Worm (Caenorhabditis elegans) whole organism, L4 larva: ENCODE measurements around the gene C07A9.10.

ENCODE experiments used
- F26F4.8 ChIP-seq: fragments of 200-800 bp; sonication (Bioruptor generic); conservative IDR thresholded peaks from 2 replicates; pipeline ENCODE4 v1.3.6; 2022; ENCODE audit warnings: missing genetic modification characterization, missing compliant biosample characterization
- F44E2.7 ChIP-seq: fragments of 200-800 bp; sonication (Bioruptor generic); IDR thresholded peaks from 2 replicates; pipeline ENCODE4 v2.1.2; 2022; ENCODE audit warnings: missing genetic modification characterization, missing compliant biosample characterization
- R02D3.7 ChIP-seq: fragments of 150-350 bp; sonication (generic microtip); optimal IDR thresholded peaks from 3 replicates; lab custom pipeline; 2014; ENCODE audit warnings: missing biosample characterization, missing genetic modification characterization
- Y48G9A.11 ChIP-seq: fragments of 200-800 bp; sonication (Bioruptor generic); IDR thresholded peaks from 2 replicates; pipeline ENCODE4 v1.3.6; 2022; ENCODE audit warnings: missing genetic modification reagents, missing genetic modification characterization, missing compliant biosample characterization
- ZK546.5 ChIP-seq, 2 experiments: sonication (generic microtip); optimal IDR thresholded peaks; 2 replicates each; lab custom pipeline; 2017; ENCODE audit warnings: missing biosample characterization in 2 of 2, missing genetic modification characterization in 2 of 2
- ceh-44 ChIP-seq: fragments of 200-800 bp; sonication (Bioruptor generic); IDR thresholded peaks from 2 replicates; pipeline ENCODE4 v1.3.6; 2022; ENCODE audit warnings: missing genetic modification reagents, missing genetic modification characterization, missing compliant biosample characterization
- ceh-62 ChIP-seq: sonication (generic microtip); optimal IDR thresholded peaks from 2 replicates; lab custom pipeline; 2017; ENCODE audit warnings: missing biosample characterization, missing genetic modification characterization
- ces-1 ChIP-seq: fragments of 150-350 bp; sonication (generic microtip); optimal IDR thresholded peaks from 4 replicates; lab custom pipeline; 2014; ENCODE audit warnings: missing biosample characterization, missing genetic modification reagents, missing genetic modification characterization
- ctbp-1 ChIP-seq: fragments of 200-800 bp; sonication (Bioruptor generic); IDR thresholded peaks from 2 replicates; pipeline ENCODE4 v1.3.6; 2022; ENCODE audit warnings: missing genetic modification reagents, missing genetic modification characterization, missing compliant biosample characterization
- daf-19 ChIP-seq: fragments of 200-800 bp; sonication (Bioruptor generic); conservative IDR thresholded peaks from 2 replicates; pipeline ENCODE4 v1.3.6; 2022; ENCODE audit warnings: missing genetic modification characterization, missing compliant biosample characterization
- dmd-6 ChIP-seq: fragments of 200-800 bp; sonication (Bioruptor generic); IDR thresholded peaks from 2 replicates; pipeline ENCODE4 v1.3.6; 2022; ENCODE audit warnings: missing genetic modification reagents, missing genetic modification characterization, missing compliant biosample characterization
- dmd-8 ChIP-seq: fragments of 200-800 bp; sonication (Bioruptor generic); IDR thresholded peaks from 2 replicates; pipeline ENCODE4 v1.3.6; 2022; ENCODE audit warnings: missing genetic modification characterization, missing compliant biosample characterization
- dmd-9 ChIP-seq: fragments of 200-800 bp; sonication (Bioruptor generic); IDR thresholded peaks from 2 replicates; pipeline ENCODE4 v1.3.6; 2022; ENCODE audit warnings: missing genetic modification reagents, missing genetic modification characterization, missing compliant biosample characterization
- dpl-1 ChIP-seq: fragments of 150-350 bp; optimal IDR thresholded peaks from 2 replicates; lab custom pipeline; 2014; ENCODE audit warnings: missing biosample characterization, missing genetic modification reagents, missing genetic modification characterization
- duxl-1 ChIP-seq: sonication (generic microtip); optimal IDR thresholded peaks from 2 replicates; lab custom pipeline; 2016; ENCODE audit warnings: mild to moderate bottlenecking, missing genetic modification characterization, moderate library complexity, missing compliant biosample characterization; ENCODE audit not compliant: poor library complexity
- dve-1 ChIP-seq: sonication (generic microtip); optimal IDR thresholded peaks from 2 replicates; lab custom pipeline; 2017; ENCODE audit warnings: antibody characterized with exemption, mild to moderate bottlenecking, missing genetic modification characterization, missing compliant biosample characterization; ENCODE audit not compliant: insufficient read depth
- egl-27 ChIP-seq: sonication (generic microtip); optimal IDR thresholded peaks from 3 replicates; lab custom pipeline; 2017; ENCODE audit warnings: missing biosample characterization, missing genetic modification reagents, missing genetic modification characterization
- egl-43 ChIP-seq: fragments of 200-800 bp; sonication (Bioruptor generic); IDR thresholded peaks from 2 replicates; pipeline ENCODE4 v1.3.6; 2022; ENCODE audit warnings: missing genetic modification reagents, missing genetic modification characterization, missing compliant biosample characterization
- fkh-10 ChIP-seq: fragments of 150-350 bp; optimal IDR thresholded peaks from 2 replicates; lab custom pipeline; 2014; ENCODE audit warnings: missing biosample characterization, missing genetic modification reagents, missing genetic modification characterization
- fos-1 ChIP-seq: fragments of 150-350 bp; optimal IDR thresholded peaks from 2 replicates; lab custom pipeline; 2014; ENCODE audit warnings: missing biosample characterization, missing genetic modification characterization
- hif-1 ChIP-seq, 2 experiments: sonication (generic microtip); optimal IDR thresholded peaks; 2 replicates each; lab custom pipeline; 2016 to 2017; ENCODE audit warnings: missing compliant biosample characterization in 2 of 2, missing genetic modification characterization in 2 of 2, missing genetic modification reagents in 2 of 2, missing genotype in 2 of 2, mild to moderate bottlenecking in 1 of 2
- hlh-11 ChIP-seq: fragments of 200-800 bp; sonication (Bioruptor generic); optimal IDR thresholded peaks from 2 replicates; lab custom pipeline; 2018; ENCODE audit warnings: mild to moderate bottlenecking, missing genetic modification characterization, missing compliant biosample characterization
- hlh-30 ChIP-seq: sonication (generic microtip); optimal IDR thresholded peaks from 2 replicates; lab custom pipeline; 2017; ENCODE audit warnings: antibody characterized with exemption, mild to moderate bottlenecking, missing genetic modification characterization, missing compliant biosample characterization; ENCODE audit not compliant: insufficient read depth
- jun-1 ChIP-seq: fragments of 150-350 bp; optimal IDR thresholded peaks from 2 replicates; lab custom pipeline; 2014; ENCODE audit warnings: missing biosample characterization, missing genetic modification reagents, missing genetic modification characterization
- lim-7 ChIP-seq: fragments of 200-800 bp; sonication (Bioruptor generic); IDR thresholded peaks from 2 replicates; pipeline ENCODE4 v1.3.6; 2022; ENCODE audit warnings: missing genetic modification characterization, missing compliant biosample characterization
- lin-13 ChIP-seq: fragments of 150-350 bp; optimal IDR thresholded peaks from 2 replicates; lab custom pipeline; 2014; ENCODE audit warnings: missing biosample characterization, missing genetic modification reagents, missing genetic modification characterization
- lin-15B ChIP-seq: fragments of 150-350 bp; sonication (generic microtip); optimal IDR thresholded peaks from 3 replicates; lab custom pipeline; 2014; ENCODE audit warnings: missing biosample characterization, missing genetic modification characterization
- lir-3 ChIP-seq: sonication (generic microtip); optimal IDR thresholded peaks from 2 replicates; lab custom pipeline; 2016; ENCODE audit warnings: mild to moderate bottlenecking, missing genetic modification characterization, missing compliant biosample characterization
- lsy-2 ChIP-seq, 2 experiments: fragments of 150-350 bp in 1 of 2; sonication (generic microtip) in 1 of 2; optimal IDR thresholded peaks; 2 replicates each; lab custom pipeline; 2014 to 2017; ENCODE audit warnings: missing biosample characterization in 2 of 2, missing genetic modification characterization in 2 of 2
- mdl-1 ChIP-seq, 2 experiments: fragments of 150-350 bp in 1 of 2; sonication (generic microtip) in 1 of 2; optimal IDR thresholded peaks; 2 replicates each; lab custom pipeline; 2014 to 2017; ENCODE audit warnings: missing biosample characterization in 2 of 2, missing genetic modification characterization in 2 of 2
- mep-1 ChIP-seq: fragments of 150-350 bp; sonication (generic microtip); optimal IDR thresholded peaks from 3 replicates; lab custom pipeline; 2014; ENCODE audit warnings: missing biosample characterization, missing genetic modification characterization
- mes-2 ChIP-seq: sonication (generic microtip); optimal IDR thresholded peaks from 2 replicates; lab custom pipeline; 2016; ENCODE audit warnings: missing genotype, mild to moderate bottlenecking, missing genetic modification characterization, missing compliant biosample characterization; ENCODE audit not compliant: poor library complexity, severe bottlenecking
- mxl-3 ChIP-seq: fragments of 200-800 bp; sonication (Bioruptor generic); optimal IDR thresholded peaks from 2 replicates; lab custom pipeline; 2018; ENCODE audit warnings: mild to moderate bottlenecking, missing genetic modification characterization, missing compliant biosample characterization
- nhr-10 ChIP-seq: fragments of 150-350 bp; optimal IDR thresholded peaks from 2 replicates; lab custom pipeline; 2014; ENCODE audit warnings: missing biosample characterization, missing genetic modification characterization
- nhr-11 ChIP-seq: fragments of 150-350 bp; optimal IDR thresholded peaks from 2 replicates; lab custom pipeline; 2014; ENCODE audit warnings: missing biosample characterization, missing genetic modification characterization
- nhr-237 ChIP-seq: sonication (generic microtip); optimal IDR thresholded peaks from 2 replicates; lab custom pipeline; 2017; ENCODE audit warnings: missing biosample characterization, missing genetic modification characterization
- nhr-25 ChIP-seq: sonication (generic microtip); optimal IDR thresholded peaks from 2 replicates; lab custom pipeline; 2017; ENCODE audit warnings: missing genetic modification characterization, mild to moderate bottlenecking, missing compliant biosample characterization, antibody characterized with exemption, moderate library complexity, borderline replicate concordance; ENCODE audit not compliant: insufficient read depth
- nhr-41 ChIP-seq: fragments of 200-800 bp; sonication (Bioruptor generic); IDR thresholded peaks from 2 replicates; pipeline ENCODE4 v1.3.6; 2022; ENCODE audit warnings: missing genetic modification reagents, missing genetic modification characterization, missing compliant biosample characterization
- nhr-6 ChIP-seq: fragments of 150-350 bp; optimal IDR thresholded peaks from 2 replicates; lab custom pipeline; 2014; ENCODE audit warnings: missing biosample characterization, missing genetic modification characterization
- nhr-77 ChIP-seq: fragments of 150-350 bp; optimal IDR thresholded peaks from 2 replicates; lab custom pipeline; 2014; ENCODE audit warnings: missing biosample characterization, missing genetic modification characterization
- pqm-1 ChIP-seq: sonication (generic microtip); optimal IDR thresholded peaks from 2 replicates; lab custom pipeline; 2017; ENCODE audit warnings: missing biosample characterization, missing genetic modification characterization
- saeg-2 ChIP-seq: fragments of 200-800 bp; sonication (Bioruptor generic); IDR thresholded peaks from 2 replicates; pipeline ENCODE4 v1.3.6; 2022; ENCODE audit warnings: missing genetic modification reagents, missing genetic modification characterization, missing compliant biosample characterization
- skn-1 ChIP-seq: fragments of 150-350 bp; optimal IDR thresholded peaks from 2 replicates; lab custom pipeline; 2014; ENCODE audit warnings: missing biosample characterization, missing genetic modification characterization
- snpc-1.2 ChIP-seq: fragments of 200-800 bp; sonication (Bioruptor generic); IDR thresholded peaks from 2 replicates; pipeline ENCODE4 v1.3.6; 2022; ENCODE audit warnings: missing genetic modification reagents, missing genetic modification characterization, missing compliant biosample characterization
- snpc-4 ChIP-seq: fragments of 150-350 bp; optimal IDR thresholded peaks from 2 replicates; lab custom pipeline; 2014; ENCODE audit warnings: missing biosample characterization, missing genetic modification characterization
- spr-1 ChIP-seq: sonication (generic microtip); optimal IDR thresholded peaks from 2 replicates; lab custom pipeline; 2016; ENCODE audit warnings: mild to moderate bottlenecking, missing genetic modification characterization, missing compliant biosample characterization
- vab-7 ChIP-seq: fragments of 200-800 bp; sonication (Bioruptor generic); IDR thresholded peaks from 2 replicates; pipeline ENCODE4 v1.3.6; 2022; ENCODE audit warnings: missing genetic modification reagents, missing genetic modification characterization, missing compliant biosample characterization
- zag-1 ChIP-seq: fragments of 150-350 bp; optimal IDR thresholded peaks from 2 replicates; lab custom pipeline; 2014; ENCODE audit warnings: missing biosample characterization, missing genetic modification characterization
- zfp-3 ChIP-seq: fragments of 200-800 bp; sonication (Bioruptor generic); conservative IDR thresholded peaks from 2 replicates; pipeline ENCODE4 v1.3.6; 2022; ENCODE audit warnings: missing genetic modification reagents, missing genetic modification characterization, missing compliant biosample characterization
- zip-2 ChIP-seq: fragments of 150-350 bp; optimal IDR thresholded peaks from 2 replicates; lab custom pipeline; 2014; ENCODE audit warnings: missing biosample characterization, missing genetic modification characterization
- ztf-11 ChIP-seq: fragments of 150-350 bp; optimal IDR thresholded peaks from 2 replicates; lab custom pipeline; 2014; ENCODE audit warnings: missing biosample characterization, missing genetic modification characterization
- ztf-7 ChIP-seq: fragments of 150-350 bp; optimal IDR thresholded peaks from 2 replicates; lab custom pipeline; 2014; ENCODE audit warnings: missing biosample characterization, missing genetic modification characterization

Gene C07A9.10

DNA sequence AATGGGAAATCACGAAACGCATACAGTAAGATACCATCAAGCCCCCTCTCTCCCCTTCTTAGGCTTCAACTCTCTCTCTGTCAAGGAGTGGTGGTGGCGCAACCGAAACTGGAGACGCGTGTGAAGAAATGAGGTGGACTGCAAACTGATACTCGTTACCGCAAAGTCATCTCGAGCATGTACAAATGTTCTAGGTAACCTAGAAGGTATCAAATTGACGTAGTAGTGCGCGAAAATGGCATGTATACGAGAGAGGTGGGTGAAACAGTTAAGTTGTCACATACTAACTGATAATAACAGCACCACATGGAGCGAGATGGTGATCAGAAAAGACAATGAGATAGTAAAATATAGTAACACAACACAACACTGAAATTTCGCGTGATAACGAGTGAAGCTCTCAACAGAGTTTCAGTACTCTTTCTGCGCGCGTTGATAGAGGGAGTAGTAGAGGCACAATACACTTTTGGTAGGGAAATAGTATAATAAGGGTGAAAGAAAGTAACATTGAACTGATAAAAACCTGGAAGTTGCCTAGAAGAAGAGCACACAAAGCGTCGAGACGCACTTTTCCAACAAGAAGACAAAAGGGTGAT is 47.6 kb downstream of the C07A9.10 start (continued):
- TF ChIP-seq nhr-25 (tag; lab: Kevin White, UChicago) (no peak), lsy-2 (tag; optimal IDR thresholded peaks at IDR 0.05; lab: Kevin White, UChicago) (no peak), mep-1 (tag; lab: Kevin White, UChicago) (no peak), jun-1 (no peak), daf-19 (no peak), nhr-41 (GFP tag; lab: Robert Waterston, UW) (no peak), nhr-11 (tag; lab: Kevin White, UChicago) (no peak), nhr-6 (no peak), nhr-10 (tag; lab: Kevin White, UChicago) (no peak), mxl-3 (GFP tag; lab: Kevin White, UChicago) (peak; percentile 72), saeg-2 (GFP tag; lab: Robert Waterston, UW) (no peak), nhr-237 (no peak), nhr-77 (peak; percentile 42), zfp-3 (GFP tag; lab: Robert Waterston, UW) (no peak), zag-1 (tag; lab: Kevin White, UChicago) (no peak), dmd-6 (GFP tag; lab: Robert Waterston, UW) (peak; percentile 72), ceh-62 (no peak), lin-15B (tag; lab: Kevin White, UChicago) (no peak), hlh-11 (tag; lab: Kevin White, UChicago) (no peak), ctbp-1 (GFP tag; lab: Robert Waterston, UW) (no peak), vab-7 (GFP tag; lab: Robert Waterston, UW) (no peak), lin-13 (GFP tag; lab: Kevin White, UChicago) (no peak), hlh-30 (tag; lab: Kevin White, UChicago) (no peak), Y48G9A.11 (GFP tag; lab: Robert Waterston, UW) (no peak), fos-1 (tag; lab: Kevin White, UChicago) (no peak), lir-3 (tag; lab: Kevin White, UChicago) (no peak), egl-27 (tag; lab: Kevin White, UChicago) (no peak), dmd-8 (GFP tag; lab: Robert Waterston, UW) (no peak), fkh-10 (no peak), ceh-44 (GFP tag; lab: Robert Waterston, UW) (no peak), spr-1 (tag; lab: Kevin White, UChicago) (no peak), duxl-1 (tag; lab: Kevin White, UChicago) (no peak), pqm-1 (tag; lab: Kevin White, UChicago) (peak; percentile 99), mes-2 (tag; lab: Kevin White, UChicago) (peak; percentile 10), ces-1 (GFP tag; lab: Kevin White, UChicago) (no peak), dve-1 (peak; percentile 65), mdl-1 (tag; optimal IDR thresholded peaks at IDR 0.05; lab: Kevin White, UChicago) (no peak), dpl-1 (no peak), R02D3.7 (tag; lab: Kevin White, UChicago) (no peak), snpc-1.2 (GFP tag; lab: Robert Waterston, UW) (no peak), egl-43 (GFP tag; lab: Robert Waterston, UW) (no peak), F26F4.8 (no peak), lim-7 (GFP tag; lab: Robert Waterston, UW) (no peak), zip-2 (tag; lab: Kevin White, UChicago) (no peak), skn-1 (tag; lab: Kevin White, UChicago) (no peak), F44E2.7 (GFP tag; lab: Robert Waterston, UW) (no peak), snpc-4 (no peak), ztf-11 (tag; lab: Kevin White, UChicago) (no peak), dmd-9 (no peak), ZK546.5 (tag; optimal IDR thresholded peaks at IDR 0.05; lab: Kevin White, UChicago) (no peak), hif-1 (tag; optimal IDR thresholded peaks at IDR 0.05; lab: Kevin White, UChicago) (no peak), ztf-7 (tag; lab: Kevin White, UChicago) (no peak)
